Worm (Caenorhabditis elegans) whole organism, midembryonic: ENCODE results near the gene srx-24.

Experiments
- T22C8.4 ChIP-seq: fragments of 200-800 bp; sonication (Bioruptor generic); IDR thresholded peaks from 2 replicates; pipeline ENCODE4 v1.3.6; 2022; ENCODE audit warnings: missing genetic modification characterization, missing compliant biosample characterization
- cog-1 ChIP-seq: sonication (generic microtip); optimal IDR thresholded peaks from 2 replicates; lab custom pipeline; 2016; ENCODE audit warnings: missing genetic modification characterization, missing compliant biosample characterization
- flt-1 ChIP-seq: fragments of 200-800 bp; sonication (Bioruptor generic); IDR thresholded peaks from 2 replicates; pipeline ENCODE4 v1.3.6; 2022; ENCODE audit warnings: missing genetic modification characterization, missing compliant biosample characterization
- klf-2 ChIP-seq: fragments of 200-800 bp; sonication (Bioruptor generic); conservative IDR thresholded peaks from 2 replicates; pipeline ENCODE4 v1.3.6; 2022; ENCODE audit warnings: missing genetic modification reagents, missing genetic modification characterization, missing compliant biosample characterization
- med-1 ChIP-seq: sonication (generic microtip); optimal IDR thresholded peaks from 2 replicates; lab custom pipeline; 2017; ENCODE audit warnings: missing genetic modification characterization, mild to moderate bottlenecking, missing compliant biosample characterization, antibody characterized with exemption, missing genetic modification reagents; ENCODE audit not compliant: insufficient read depth
- ref-1 ChIP-seq: fragments of 200-800 bp; sonication (Bioruptor generic); conservative IDR thresholded peaks from 2 replicates; pipeline ENCODE4 v1.3.6; 2022; ENCODE audit warnings: missing genetic modification reagents, missing genetic modification characterization, missing compliant biosample characterization
- tab-1 ChIP-seq: fragments of 200-800 bp; sonication (Bioruptor generic); IDR thresholded peaks from 2 replicates; pipeline ENCODE4 v1.3.6; 2022; ENCODE audit warnings: missing genetic modification characterization, missing compliant biosample characterization
- ztf-23 ChIP-seq: fragments of 200-800 bp; sonication (Bioruptor generic); IDR thresholded peaks from 2 replicates; pipeline ENCODE4 v1.3.6; 2022; ENCODE audit warnings: missing genetic modification reagents, missing genetic modification characterization, missing compliant biosample characterization
- ztf-29 ChIP-seq: fragments of 200-800 bp; sonication (Bioruptor generic); IDR thresholded peaks from 2 replicates; pipeline ENCODE4 v1.3.6; 2022; ENCODE audit warnings: missing genetic modification reagents, missing genetic modification characterization, missing compliant biosample characterization

The srx-24 gene

DNA sequence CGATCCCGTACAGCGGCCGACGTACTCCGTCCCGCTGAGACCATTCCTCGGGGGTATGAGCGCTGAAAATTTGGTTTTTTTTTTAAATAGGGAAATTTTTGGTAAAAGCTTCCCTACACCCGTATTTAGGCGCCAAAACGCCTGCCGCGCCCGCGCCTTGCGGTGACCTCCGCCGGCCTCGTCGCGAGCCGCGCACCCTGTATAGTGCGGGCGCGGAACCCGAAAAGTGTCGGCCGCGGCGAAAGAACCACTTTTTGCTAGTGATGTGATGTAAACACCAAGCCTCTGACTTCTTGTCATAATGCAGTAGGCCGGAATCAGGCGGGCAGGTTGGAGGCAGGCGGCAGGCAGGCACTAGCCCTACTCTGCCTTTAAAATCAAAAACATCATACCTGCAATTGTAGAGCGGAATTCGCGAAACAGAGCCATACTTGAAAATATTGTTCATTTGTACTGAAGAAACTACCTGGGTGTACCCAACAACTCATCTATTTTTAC, 31.2 kb downstream of the srx-24 start, which contains the start of gene srt-29:
TSS of gene srt-29 (minus strand) at position 448 of the 498 bp plus-strand sequence.
- no peak for TF ChIP-seq tab-1 (GFP tag; lab: Robert Waterston, UW)
- TF ChIP-seq klf-2 (GFP tag; lab: Robert Waterston, UW): no peak
- no peak for TF ChIP-seq T22C8.4
- no peak for TF ChIP-seq ztf-23 (GFP tag; lab: Robert Waterston, UW)
- no peak for TF ChIP-seq ztf-29 (GFP tag; lab: Robert Waterston, UW)
- TF ChIP-seq cog-1 (tag; lab: Kevin White, UChicago): no peak
- TF ChIP-seq ref-1 (GFP tag; lab: Robert Waterston, UW): no peak
- TF ChIP-seq flt-1 (GFP tag; lab: Robert Waterston, UW): no peak
- no peak for TF ChIP-seq med-1

DNA sequence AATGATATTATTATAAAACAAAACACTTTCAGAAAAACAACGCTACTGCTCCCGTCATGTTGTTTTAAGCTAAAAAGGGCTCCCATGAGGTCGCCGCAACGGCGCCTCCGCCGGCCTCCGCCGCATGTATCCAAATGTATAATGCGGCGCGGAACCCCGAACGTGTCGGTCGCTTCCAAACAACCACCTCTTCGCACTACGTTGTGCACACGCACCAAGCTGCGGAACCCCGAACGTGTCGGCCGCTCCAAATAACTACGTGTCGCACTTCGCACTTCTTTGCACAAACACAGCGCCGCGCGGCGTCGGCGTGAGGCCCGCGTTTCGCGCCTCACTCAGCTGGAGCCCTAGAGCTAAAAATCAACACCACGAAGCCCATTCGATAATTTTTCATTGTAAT, 33.0 kb downstream of the srx-24 start:
- TF ChIP-seq T22C8.4 (no peak), ztf-29 (GFP tag; lab: Robert Waterston, UW) (no peak)

DNA sequence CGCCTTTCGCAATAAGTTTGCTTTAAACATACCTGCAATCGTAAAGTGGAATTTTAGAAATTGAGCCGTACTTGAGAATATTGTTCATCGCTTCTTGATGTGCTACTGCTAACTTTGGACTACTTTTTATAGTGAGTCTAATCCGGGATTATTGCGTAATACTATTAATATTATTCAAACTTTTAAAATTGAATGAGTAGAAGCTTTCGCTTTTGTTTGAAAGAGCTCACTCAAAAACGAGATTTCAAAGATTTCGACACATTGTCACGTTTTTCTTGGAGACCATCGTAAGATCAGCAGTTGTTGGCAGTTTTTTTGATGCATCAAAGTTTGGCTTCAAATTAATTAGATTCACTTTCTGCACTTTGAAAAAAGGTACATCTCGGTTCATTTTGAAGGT, 36.4 kb downstream of the srx-24 start, which contains the start of gene srt-28:
TSS of gene srt-28 (minus strand) at position 101 of the 400 bp plus-strand sequence.
- TF ChIP-seq tab-1 (GFP tag; lab: Robert Waterston, UW) (no peak), ztf-29 (GFP tag; lab: Robert Waterston, UW) (no peak), ref-1 (GFP tag; lab: Robert Waterston, UW) (no peak), T22C8.4 (no peak), cog-1 (tag; lab: Kevin White, UChicago) (no peak), flt-1 (GFP tag; lab: Robert Waterston, UW) (no peak), med-1 (no peak), klf-2 (GFP tag; lab: Robert Waterston, UW) (no peak), ztf-23 (GFP tag; lab: Robert Waterston, UW) (no peak)

DNA sequence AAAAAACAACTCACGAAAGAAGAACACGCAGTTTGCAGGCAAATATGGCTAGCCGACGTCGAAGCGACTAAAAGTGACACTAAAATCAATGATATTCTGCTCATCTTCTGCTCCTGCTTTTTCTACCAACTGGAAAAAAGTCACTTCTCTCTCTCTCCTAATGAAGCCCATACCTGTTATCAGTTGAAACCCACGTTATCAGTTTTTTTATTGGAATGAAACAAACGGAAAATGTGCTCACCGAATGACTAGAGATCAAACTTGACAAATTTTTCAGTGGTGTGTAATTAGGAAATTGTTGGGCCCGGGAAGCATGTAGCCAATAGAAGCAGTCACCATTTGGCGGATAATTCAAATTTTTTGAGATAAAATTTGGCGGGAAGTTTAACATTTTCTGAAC, 38.5 kb downstream of the srx-24 start, which contains the start of gene C24B9.3:
TSS of gene C24B9.3 (minus strand) at position 171 of the 400 bp plus-strand sequence.
- TF ChIP-seq ref-1 (GFP tag; lab: Robert Waterston, UW) (no peak), med-1 (no peak), klf-2 (GFP tag; lab: Robert Waterston, UW) (no peak), tab-1 (GFP tag; lab: Robert Waterston, UW) (no peak), ztf-29 (GFP tag; lab: Robert Waterston, UW) (no peak), ztf-23 (GFP tag; lab: Robert Waterston, UW) (no peak), flt-1 (GFP tag; lab: Robert Waterston, UW) (no peak), T22C8.4 (no peak), cog-1 (tag; lab: Kevin White, UChicago) (no peak)

DNA sequence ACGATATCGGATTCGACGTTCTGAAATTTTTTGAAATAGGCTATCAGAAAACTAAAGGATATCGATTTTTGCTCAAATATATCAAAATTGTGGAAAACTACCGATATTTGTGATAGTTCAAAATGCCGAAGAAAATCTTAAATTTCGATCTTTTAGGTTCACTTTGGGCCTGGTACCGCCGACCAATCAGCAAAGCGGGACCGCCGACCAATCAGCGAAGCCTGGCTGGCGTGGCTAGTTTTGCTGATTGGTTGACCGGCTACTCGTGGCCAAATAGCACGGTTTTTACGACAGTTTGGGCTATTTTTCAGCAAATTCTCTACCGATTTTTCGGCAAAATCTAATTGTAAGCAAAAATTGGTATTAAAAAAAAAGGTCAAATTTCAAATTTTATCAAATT, 39.7 kb downstream of the srx-24 start:
- TF ChIP-seq ztf-29 (GFP tag; lab: Robert Waterston, UW) (no peak), klf-2 (GFP tag; lab: Robert Waterston, UW) (no peak), med-1 (no peak), ref-1 (GFP tag; lab: Robert Waterston, UW) (no peak), flt-1 (GFP tag; lab: Robert Waterston, UW) (no peak), tab-1 (GFP tag; lab: Robert Waterston, UW) (no peak), ztf-23 (GFP tag; lab: Robert Waterston, UW) (no peak), T22C8.4 (no peak), cog-1 (tag; lab: Kevin White, UChicago) (no peak)

DNA sequence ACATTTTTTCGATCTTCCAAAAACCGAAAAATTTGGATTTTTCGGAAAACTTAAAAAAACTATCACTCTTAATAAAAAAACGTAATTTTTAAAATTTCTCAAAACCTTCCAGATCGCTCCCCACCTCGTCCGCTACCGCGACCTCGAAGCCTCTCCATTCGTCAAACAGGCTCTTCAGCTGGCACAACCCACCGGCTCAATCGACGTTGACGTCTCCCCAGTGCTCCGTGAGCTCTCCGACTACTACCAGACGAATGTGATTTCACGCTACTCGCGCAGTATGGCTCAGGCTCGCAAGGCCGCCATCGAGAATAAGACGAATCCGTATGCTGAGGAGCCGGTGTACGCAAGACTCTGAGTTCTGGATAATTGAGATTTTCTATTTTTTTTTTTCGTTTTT, 43.5 kb downstream of the srx-24 start:
- no peak for TF ChIP-seq ztf-29 (GFP tag; lab: Robert Waterston, UW)
- TF ChIP-seq klf-2 (GFP tag; lab: Robert Waterston, UW): no peak
- TF ChIP-seq med-1: no peak
- no peak for TF ChIP-seq cog-1 (tag; lab: Kevin White, UChicago)
- TF ChIP-seq flt-1 (GFP tag; lab: Robert Waterston, UW): no peak
- no peak for TF ChIP-seq tab-1 (GFP tag; lab: Robert Waterston, UW)
- no peak for TF ChIP-seq ztf-23 (GFP tag; lab: Robert Waterston, UW)
- TF ChIP-seq ref-1 (GFP tag; lab: Robert Waterston, UW): no peak
- TF ChIP-seq T22C8.4: no peak

DNA sequence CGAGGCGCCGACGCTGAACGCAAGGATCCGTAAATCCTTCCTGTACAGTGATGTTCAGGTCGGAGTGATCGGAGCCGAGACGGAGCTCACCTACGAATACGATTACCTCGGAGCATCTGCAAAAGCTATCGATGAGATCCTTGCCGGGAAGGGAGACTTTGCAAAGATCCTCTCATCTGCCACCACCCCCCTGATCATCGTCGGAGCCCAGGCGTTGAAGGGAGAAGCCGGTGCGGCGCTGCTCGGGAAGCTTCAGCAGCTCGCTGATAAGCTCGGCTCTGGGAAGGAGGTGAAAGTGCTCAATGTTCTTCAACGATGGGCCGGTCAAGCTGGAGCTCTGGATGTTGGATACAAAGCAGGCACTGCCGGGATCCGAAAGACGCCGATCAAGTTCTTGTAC, 46.6 kb downstream of the srx-24 start:
- TF ChIP-seq ztf-23 (GFP tag; lab: Robert Waterston, UW): no peak
- no peak for TF ChIP-seq ztf-29 (GFP tag; lab: Robert Waterston, UW)
- TF ChIP-seq T22C8.4: no peak

DNA sequence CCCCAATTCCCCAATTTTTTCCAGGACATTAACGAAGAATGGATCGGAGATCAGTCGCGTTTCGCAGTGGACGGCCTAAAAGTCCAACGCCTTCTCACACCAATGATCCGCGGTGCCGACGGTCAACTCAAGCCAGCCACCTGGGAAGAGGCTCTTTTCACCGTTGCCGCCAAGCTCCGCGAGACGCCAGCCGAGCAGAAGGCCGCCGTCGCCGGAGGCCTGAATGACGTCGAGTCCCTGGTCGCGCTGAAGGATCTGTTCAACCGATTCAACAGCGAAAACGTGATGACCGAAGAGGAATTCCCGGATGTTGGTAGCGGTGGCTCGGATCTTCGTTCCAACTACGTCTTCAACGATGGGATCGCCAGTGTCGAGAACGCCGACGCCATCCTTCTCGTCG, 47.0 kb downstream of the srx-24 start:
- TF ChIP-seq tab-1 (GFP tag; lab: Robert Waterston, UW) (no peak), ref-1 (GFP tag; lab: Robert Waterston, UW) (no peak), ztf-29 (GFP tag; lab: Robert Waterston, UW) (no peak), ztf-23 (GFP tag; lab: Robert Waterston, UW) (no peak), T22C8.4 (no peak), med-1 (no peak), cog-1 (tag; lab: Kevin White, UChicago) (no peak), flt-1 (GFP tag; lab: Robert Waterston, UW) (no peak), klf-2 (GFP tag; lab: Robert Waterston, UW) (no peak)

DNA sequence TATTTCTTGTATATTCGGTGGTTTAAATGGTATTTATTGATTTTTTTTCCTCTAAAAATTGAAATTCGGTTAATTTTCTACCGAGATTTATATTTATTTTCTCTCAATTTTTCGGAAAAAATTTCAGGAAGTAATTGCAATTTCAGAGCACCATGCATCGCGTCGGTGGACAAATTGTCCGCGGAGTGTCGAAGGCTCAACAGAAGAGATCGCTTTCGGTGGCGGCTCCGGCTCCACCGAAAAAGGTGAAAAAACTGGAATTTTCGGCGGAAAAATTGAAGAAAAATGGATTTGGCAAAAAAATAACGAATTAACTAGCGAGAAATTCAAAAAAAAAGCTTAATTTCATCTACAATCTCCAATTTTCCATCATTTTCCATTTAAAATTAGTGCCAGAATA, 51.1 kb downstream of the srx-24 start, which contains the start of gene nuo-5:
TSS of gene nuo-5 (plus strand) at position 147 of the 400 bp plus-strand sequence.
- TF ChIP-seq cog-1 (tag; lab: Kevin White, UChicago) (no peak), flt-1 (GFP tag; lab: Robert Waterston, UW) (no peak), ztf-29 (GFP tag; lab: Robert Waterston, UW) (no peak), tab-1 (GFP tag; lab: Robert Waterston, UW) (no peak)
